Fruit fly (Drosophila melanogaster): ENCODE measurements around the gene CG2772.

The CG2772 gene

DNA sequence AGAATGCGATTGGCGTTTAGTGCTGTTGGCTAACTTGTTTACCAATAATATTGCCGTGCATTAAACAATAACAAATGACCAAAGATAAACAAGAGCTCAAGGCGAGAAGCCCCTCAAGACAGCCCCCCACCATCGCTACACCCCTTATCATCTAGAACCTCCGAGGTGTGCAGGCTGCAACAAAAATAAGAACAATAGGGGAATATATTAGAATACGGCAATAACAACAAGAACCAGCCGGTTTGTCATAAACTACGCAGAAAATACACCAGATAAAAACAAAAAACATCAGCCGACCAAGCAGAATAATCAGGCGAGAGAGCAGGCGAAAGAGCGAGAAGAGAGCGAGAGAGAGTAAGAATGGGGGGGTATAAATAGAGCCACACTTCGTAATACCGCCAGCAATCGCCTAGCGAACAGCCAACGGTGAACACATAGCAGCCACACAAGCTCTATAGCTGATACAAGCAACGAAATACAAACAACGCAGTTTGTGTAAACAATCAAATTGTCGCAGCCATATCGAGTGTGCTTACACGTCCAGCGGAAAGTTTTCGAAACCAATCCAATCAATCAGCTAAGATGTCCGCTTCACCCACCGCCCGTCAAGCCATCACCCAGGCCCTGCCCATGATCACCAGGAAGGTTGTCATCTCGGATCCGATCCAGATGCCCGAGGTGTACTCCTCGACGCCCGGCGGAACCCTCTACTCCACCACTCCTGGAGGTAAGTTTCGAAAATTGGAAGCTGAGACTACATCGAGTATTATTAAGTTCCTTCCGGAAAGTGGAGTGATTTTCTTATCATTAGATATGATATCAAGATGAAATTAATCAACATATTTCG is 32.5 kb downstream of the CG2772 start, which contains the start of gene Thor (continued):
- TF ChIP-seq Lpt (GFP tag; optimal IDR thresholded peaks at IDR 0.05) (no peak), CG4318 (GFP tag; optimal IDR thresholded peaks at IDR 0.05) (no peak), Sox14 (GFP tag; optimal IDR thresholded peaks at IDR 0.05) (peak; percentile 11), Eip75B (GFP tag; optimal IDR thresholded peaks at IDR 0.05) (peak; percentile 26), CG1621 (tag; optimal IDR thresholded peaks at IDR 0.05) (peak; percentile 7), svp (GFP tag) (peak; percentile 79), fkh (GFP tag; optimal IDR thresholded peaks at IDR 0.05) (peak; percentile 98), ss (GFP tag; optimal IDR thresholded peaks at IDR 0.05) (peak; percentile 47 to 56), Sox102F (GFP tag; optimal IDR thresholded peaks at IDR 0.05) (peak; percentile 49), Eip78C (GFP tag) (peak; percentile 79)

DNA sequence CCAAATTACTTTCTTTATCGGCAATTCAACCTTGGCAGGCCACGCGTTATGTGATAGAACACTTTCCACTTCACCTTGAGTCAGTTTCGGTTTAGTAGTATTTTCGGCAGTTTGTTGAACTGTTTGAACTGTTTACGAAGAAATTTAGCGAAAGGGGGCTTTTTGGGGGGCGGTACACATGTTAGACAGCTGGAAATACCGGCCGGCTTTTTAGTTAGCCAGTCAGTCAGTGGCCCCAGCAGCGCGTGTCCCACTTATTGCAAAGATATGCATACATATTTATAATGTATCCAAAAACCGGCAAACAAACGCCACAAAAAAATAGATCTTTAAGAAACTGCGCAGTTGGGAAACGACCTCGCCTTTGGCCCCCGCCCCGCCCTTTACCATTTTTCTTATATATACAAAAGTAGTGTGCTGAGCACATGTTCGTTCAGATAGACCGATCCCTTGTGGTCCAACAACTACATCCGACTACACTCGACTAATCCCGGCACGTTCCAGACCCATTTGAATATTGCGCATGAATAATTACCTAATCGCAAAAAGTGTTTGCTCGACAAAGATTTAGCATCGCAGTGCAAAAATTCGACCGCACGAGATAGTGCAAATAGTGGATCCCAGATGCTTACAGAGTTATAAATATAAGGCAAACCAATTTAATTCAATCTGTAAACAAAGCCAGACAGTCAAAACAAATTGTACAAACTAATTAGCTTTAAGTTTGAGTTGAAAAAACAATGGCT is 34.1 kb downstream of the CG2772 start:
- no peak for TF ChIP-seq CG6808 (GFP tag; optimal IDR thresholded peaks at IDR 0.05)
- no peak for TF ChIP-seq Lpt (GFP tag; optimal IDR thresholded peaks at IDR 0.05)
- no peak for TF ChIP-seq Sox102F (GFP tag; optimal IDR thresholded peaks at IDR 0.05)
- TF ChIP-seq fkh (GFP tag; optimal IDR thresholded peaks at IDR 0.05), result peak; percentile 12
- TF ChIP-seq achi (GFP tag; optimal IDR thresholded peaks at IDR 0.05), result no peak
- TF ChIP-seq dac (GFP tag; optimal IDR thresholded peaks at IDR 0.05), result no peak
- TF ChIP-seq vri (GFP tag; optimal IDR thresholded peaks at IDR 0.05), result peak; percentile 46
- peak; percentile 50 for TF ChIP-seq svp (GFP tag)
- no peak for TF ChIP-seq CG11902 (GFP tag; optimal IDR thresholded peaks at IDR 0.05)

DNA sequence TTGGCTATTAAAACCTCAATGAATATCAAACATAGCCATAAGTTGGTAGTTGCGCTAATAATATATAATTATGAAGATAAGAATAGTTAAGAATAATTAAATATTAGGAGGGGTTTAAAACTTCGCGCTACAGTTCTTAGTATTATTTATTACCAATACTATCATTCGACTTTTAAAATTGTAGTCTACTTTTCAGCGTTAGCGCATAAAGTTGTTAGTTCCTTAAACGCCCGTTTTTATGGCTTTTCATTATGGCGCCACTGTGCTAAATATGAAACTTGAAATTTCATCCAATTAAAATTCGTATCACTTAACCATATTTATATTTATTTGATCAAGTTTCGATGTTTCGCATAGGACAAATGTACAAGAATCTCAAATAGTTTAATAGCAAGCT is 34.6 kb downstream of the CG2772 start:
- TF ChIP-seq Eip93F (GFP tag; optimal IDR thresholded peaks at IDR 0.05) (no peak), net (GFP tag; optimal IDR thresholded peaks at IDR 0.05) (no peak), pdm3 (GFP tag; optimal IDR thresholded peaks at IDR 0.05) (peak; percentile 21), esn (GFP tag; optimal IDR thresholded peaks at IDR 0.05) (peak; percentile 8), svp (GFP tag) (peak; percentile 55), Lpt (GFP tag; optimal IDR thresholded peaks at IDR 0.05) (no peak), cyc (GFP tag; optimal IDR thresholded peaks at IDR 0.05) (no peak), Eip78C (GFP tag) (peak; percentile 41)

DNA sequence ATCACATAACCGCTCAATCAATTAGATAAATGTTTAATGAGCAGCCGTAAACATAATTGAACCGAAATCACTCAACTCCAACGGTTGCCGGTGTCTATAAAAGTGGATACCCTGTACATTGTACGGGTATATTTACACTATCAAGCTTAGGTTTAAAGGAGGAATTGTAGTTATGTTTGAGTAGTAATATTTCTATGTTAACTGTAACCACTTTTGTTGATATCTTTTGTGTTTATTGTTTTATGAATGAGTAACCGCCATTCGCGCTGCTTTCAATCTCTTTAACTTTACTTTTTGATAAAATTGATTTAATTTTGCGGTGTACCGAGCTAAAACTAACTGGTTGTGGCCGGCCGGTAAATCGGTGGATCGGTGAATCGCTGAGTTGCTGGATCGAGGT is 36.2 kb downstream of the CG2772 start:
- TF ChIP-seq Hr39 (GFP tag; optimal IDR thresholded peaks at IDR 0.05) (peak; percentile 9), eg (GFP tag; IDR thresholded peaks at IDR 0.05) (peak; percentile 85), fkh (GFP tag; optimal IDR thresholded peaks at IDR 0.05) (no peak), CG3919 (GFP tag; optimal IDR thresholded peaks at IDR 0.05) (peak; percentile 13), CG6792 (GFP tag; optimal IDR thresholded peaks at IDR 0.05) (no peak), achi (GFP tag; optimal IDR thresholded peaks at IDR 0.05) (peak; percentile 35), CG6854 (GFP tag; optimal IDR thresholded peaks at IDR 0.05) (no peak), CG15336 (GFP tag; IDR thresholded peaks at IDR 0.05) (peak; percentile 86), Ets21C (GFP tag; optimal IDR thresholded peaks at IDR 0.05) (no peak), CG7368 (GFP tag; optimal IDR thresholded peaks at IDR 0.05) (no peak), CG6808 (GFP tag; optimal IDR thresholded peaks at IDR 0.05) (no peak), CG11762 (GFP tag; optimal IDR thresholded peaks at IDR 0.05; ENCODE audit: insufficient read depth) (peak; percentile 39), dsx (GFP tag; optimal IDR thresholded peaks at IDR 0.05; ENCODE audit: poor library complexity, severe bottlenecking) (no peak), dac (GFP tag; optimal IDR thresholded peaks at IDR 0.05) (peak; percentile 51), Blimp-1 (GFP tag; optimal IDR thresholded peaks at IDR 0.05) (no peak), CG6163 (GFP tag; IDR thresholded peaks at IDR 0.05) (peak; percentile 48; the same call in 2 of the 3 replicates), ss (GFP tag; optimal IDR thresholded peaks at IDR 0.05) (no peak), spab (GFP tag; optimal IDR thresholded peaks at IDR 0.05) (no peak), CG31627 (GFP tag; optimal IDR thresholded peaks at IDR 0.05) (no peak), CG11902 (GFP tag; optimal IDR thresholded peaks at IDR 0.05) (no peak), Met (GFP tag; optimal IDR thresholded peaks at IDR 0.05) (no peak), lz (GFP tag; optimal IDR thresholded peaks at IDR 0.05) (no peak), Gug (GFP tag; IDR thresholded peaks at IDR 0.05) (peak; percentile 53; the same call in 1 of the 2 replicates), Lpt (GFP tag; optimal IDR thresholded peaks at IDR 0.05) (peak; percentile 17), Eip78C (GFP tag) (peak; percentile 81), CG34406 (GFP tag; optimal IDR thresholded peaks at IDR 0.05) (no peak), pdm3 (GFP tag; optimal IDR thresholded peaks at IDR 0.05) (peak; percentile 52), Sox14 (GFP tag; optimal IDR thresholded peaks at IDR 0.05) (no peak), CG10631 (GFP tag; optimal IDR thresholded peaks at IDR 0.05) (no peak), CG32006 (GFP tag; optimal IDR thresholded peaks at IDR 0.05) (peak; percentile 74), CG8119 (GFP tag; IDR thresholded peaks at IDR 0.05) (peak; percentile 84)
